Fruit fly (Drosophila melanogaster) whole organism, prepupa: ENCODE results near the gene Smu1.

ENCODE experiments used
- Blimp-1 ChIP-seq: fragments of 200-800 bp; sonication (Bioruptor generic); optimal IDR thresholded peaks from 3 replicates; lab custom pipeline; 2017; ENCODE audit warnings: missing biosample characterization, missing genetic modification characterization, mild to moderate bottlenecking, moderate library complexity, missing genetic modification reagents
- CG10631 ChIP-seq: fragments of 200-800 bp; sonication (Bioruptor generic); optimal IDR thresholded peaks from 2 replicates; lab custom pipeline; 2016; ENCODE audit warnings: missing biosample characterization, missing genetic modification characterization
- CG11294 ChIP-seq: fragments of 200-800 bp; sonication (Bioruptor generic); IDR thresholded peaks from 2 replicates; pipeline ENCODE4 v1.3.6; 2022; ENCODE audit warnings: missing biosample characterization, missing genetic modification characterization
- CG11902 ChIP-seq: fragments of 200-800 bp; sonication (Bioruptor generic); optimal IDR thresholded peaks from 3 replicates; lab custom pipeline; 2016; ENCODE audit warnings: missing biosample characterization, missing genetic modification characterization
- CG15336 ChIP-seq: fragments of 200-800 bp; sonication (Bioruptor generic); IDR thresholded peaks from 2 replicates; pipeline ENCODE4 v1.3.6; 2022; ENCODE audit warnings: missing biosample characterization, missing genetic modification characterization
- CG1621 ChIP-seq: fragments of 200-800 bp; sonication (Bioruptor generic); optimal IDR thresholded peaks from 3 replicates; lab custom pipeline; 2018; ENCODE audit warnings: missing biosample characterization, mild to moderate bottlenecking, missing genetic modification characterization
- CG16779 ChIP-seq: fragments of 200-800 bp; sonication (Bioruptor generic); optimal IDR thresholded peaks from 3 replicates; lab custom pipeline; 2017; ENCODE audit warnings: missing biosample characterization, mild to moderate bottlenecking, missing genetic modification characterization
- CG3032 ChIP-seq: fragments of 200-800 bp; optimal IDR thresholded peaks from 2 replicates; lab custom pipeline; 2019; ENCODE audit warnings: missing biosample characterization, mild to moderate bottlenecking, missing genetic modification characterization, moderate library complexity
- CG31627 ChIP-seq: fragments of 200-800 bp; sonication (Bioruptor generic); optimal IDR thresholded peaks from 3 replicates; lab custom pipeline; 2016; ENCODE audit warnings: missing biosample characterization, missing genetic modification characterization
- CG32006 ChIP-seq: fragments of 200-800 bp; sonication (Bioruptor generic); optimal IDR thresholded peaks from 3 replicates; lab custom pipeline; 2017; ENCODE audit warnings: missing biosample characterization, mild to moderate bottlenecking, missing genetic modification characterization
- CG3919 ChIP-seq: fragments of 200-800 bp; sonication (Bioruptor generic); optimal IDR thresholded peaks from 3 replicates; lab custom pipeline; 2016; ENCODE audit warnings: missing biosample characterization, missing genetic modification characterization
- CG4318 ChIP-seq: fragments of 200-800 bp; sonication (Bioruptor generic); optimal IDR thresholded peaks from 3 replicates; lab custom pipeline; 2017; ENCODE audit warnings: missing biosample characterization, mild to moderate bottlenecking, missing genetic modification characterization
- CG6163 ChIP-seq: fragments of 200-800 bp; sonication (Bioruptor generic); IDR thresholded peaks from 3 replicates; pipeline ENCODE4 v1.3.6; 2022; ENCODE audit warnings: missing biosample characterization, missing genetic modification characterization
- CG6276 ChIP-seq: fragments of 200-800 bp; sonication (Bioruptor generic); optimal IDR thresholded peaks from 2 replicates; lab custom pipeline; 2017; ENCODE audit warnings: missing biosample characterization, mild to moderate bottlenecking, missing genetic modification characterization
- CG6808 ChIP-seq: fragments of 200-800 bp; sonication (Bioruptor generic); optimal IDR thresholded peaks from 3 replicates; lab custom pipeline; 2017; ENCODE audit warnings: missing biosample characterization, missing genetic modification characterization, mild to moderate bottlenecking, moderate library complexity, missing genetic modification reagents
- CG6854 ChIP-seq: fragments of 200-800 bp; sonication (Bioruptor generic); optimal IDR thresholded peaks from 2 replicates; lab custom pipeline; 2017; ENCODE audit warnings: missing biosample characterization, mild to moderate bottlenecking, missing genetic modification characterization
- CG8119 ChIP-seq: fragments of 200-800 bp; sonication (Bioruptor generic); IDR thresholded peaks from 3 replicates; pipeline ENCODE4 v1.3.6; 2022; ENCODE audit warnings: missing biosample characterization, missing genetic modification characterization
- CG8319 ChIP-seq: fragments of 200-800 bp; sonication (Bioruptor generic); optimal IDR thresholded peaks from 3 replicates; lab custom pipeline; 2016; ENCODE audit warnings: missing biosample characterization, missing genetic modification characterization
- CG9139 ChIP-seq: fragments of 200-800 bp; sonication (Bioruptor generic); optimal IDR thresholded peaks from 3 replicates; lab custom pipeline; 2017; ENCODE audit warnings: missing biosample characterization, mild to moderate bottlenecking, missing genetic modification characterization
- Eip75B ChIP-seq: fragments of 200-800 bp; sonication (Bioruptor generic); optimal IDR thresholded peaks from 3 replicates; lab custom pipeline; 2016; ENCODE audit warnings: missing biosample characterization, missing genetic modification characterization
- Eip78C ChIP-seq: fragments of 200-800 bp; sonication (Bioruptor generic); peaks from one replicate; lab custom pipeline; 2016; ENCODE audit warnings: missing biosample characterization, missing genetic modification characterization
- Ets96B ChIP-seq: fragments of 200-800 bp; optimal IDR thresholded peaks from 2 replicates; lab custom pipeline; 2019; ENCODE audit warnings: missing biosample characterization, mild to moderate bottlenecking, missing genetic modification characterization, moderate library complexity
- Gug ChIP-seq: fragments of 200-800 bp; sonication (Bioruptor generic); IDR thresholded peaks from 2 replicates; pipeline ENCODE4 v1.3.6; 2022; ENCODE audit warnings: missing biosample characterization, missing genetic modification characterization
- Hr38 ChIP-seq: sonication (Bioruptor generic); optimal IDR thresholded peaks from 2 replicates; lab custom pipeline; 2016; ENCODE audit warnings: missing biosample characterization, missing genetic modification characterization
- Hr39 ChIP-seq: fragments of 200-800 bp; sonication (Bioruptor generic); optimal IDR thresholded peaks from 2 replicates; lab custom pipeline; 2016; ENCODE audit warnings: missing biosample characterization, missing genetic modification characterization
- Hr4 ChIP-seq: fragments of 200-800 bp; sonication (Bioruptor generic); optimal IDR thresholded peaks from 3 replicates; lab custom pipeline; 2016; ENCODE audit warnings: missing biosample characterization, missing genetic modification characterization
- Lpt ChIP-seq: fragments of 200-800 bp; sonication (Bioruptor generic); optimal IDR thresholded peaks from 3 replicates; lab custom pipeline; 2016; ENCODE audit warnings: missing biosample characterization, missing genetic modification characterization
- OdsH ChIP-seq: fragments of 200-800 bp; sonication (Bioruptor generic); optimal IDR thresholded peaks from 3 replicates; lab custom pipeline; 2016; ENCODE audit warnings: missing biosample characterization, missing genetic modification characterization
- Sox14 ChIP-seq: fragments of 200-800 bp; sonication (Bioruptor generic); optimal IDR thresholded peaks from 3 replicates; lab custom pipeline; 2016; ENCODE audit warnings: missing biosample characterization, missing genetic modification characterization
- achi ChIP-seq: fragments of 200-800 bp; sonication (Bioruptor generic); optimal IDR thresholded peaks from 3 replicates; lab custom pipeline; 2016; ENCODE audit warnings: missing biosample characterization, missing genetic modification characterization
- acj6 ChIP-seq: fragments of 200-800 bp; sonication (Bioruptor generic); optimal IDR thresholded peaks from 3 replicates; lab custom pipeline; 2016; ENCODE audit warnings: missing biosample characterization, missing genetic modification characterization
- cyc ChIP-seq: fragments of 200-800 bp; sonication (Bioruptor generic); optimal IDR thresholded peaks from 3 replicates; lab custom pipeline; 2016; ENCODE audit warnings: missing biosample characterization, missing genetic modification characterization
- esn ChIP-seq: fragments of 200-800 bp; sonication (Bioruptor generic); optimal IDR thresholded peaks from 2 replicates; lab custom pipeline; 2016; ENCODE audit warnings: missing biosample characterization, mild to moderate bottlenecking, missing genetic modification characterization, moderate library complexity
- fd59A ChIP-seq: fragments of 200-800 bp; sonication (Bioruptor generic); optimal IDR thresholded peaks from 2 replicates; lab custom pipeline; 2017; ENCODE audit warnings: missing biosample characterization, mild to moderate bottlenecking, missing genetic modification characterization, missing genetic modification reagents
- fd85E ChIP-seq: fragments of 200-800 bp; sonication (Bioruptor generic); optimal IDR thresholded peaks from 3 replicates; lab custom pipeline; 2016; ENCODE audit warnings: missing biosample characterization, missing genetic modification characterization
- fkh ChIP-seq: fragments of 200-800 bp; sonication (Bioruptor generic); optimal IDR thresholded peaks from 3 replicates; lab custom pipeline; 2017; ENCODE audit warnings: missing biosample characterization, mild to moderate bottlenecking, missing genetic modification characterization, moderate library complexity
- net ChIP-seq: fragments of 200-800 bp; sonication (Bioruptor generic); optimal IDR thresholded peaks from 3 replicates; lab custom pipeline; 2016; ENCODE audit warnings: missing biosample characterization, missing genetic modification characterization
- salr ChIP-seq, 2 experiments: fragments of 200-800 bp; sonication (Bioruptor generic); optimal IDR thresholded peaks; 3 replicates each; lab custom pipeline; 2016 to 2018; ENCODE audit warnings: missing biosample characterization in 2 of 2, missing genetic modification characterization in 2 of 2, mild to moderate bottlenecking in 1 of 2
- spab ChIP-seq: fragments of 200-800 bp; sonication (Bioruptor generic); optimal IDR thresholded peaks from 2 replicates; lab custom pipeline; 2017; ENCODE audit warnings: missing biosample characterization, mild to moderate bottlenecking, missing genetic modification characterization, missing genetic modification reagents
- svp ChIP-seq: fragments of 200-800 bp; sonication (Bioruptor generic); peaks from one replicate; lab custom pipeline; 2016; ENCODE audit warnings: missing biosample characterization, missing genetic modification characterization
- topi ChIP-seq: fragments of 200-800 bp; sonication (Bioruptor generic); optimal IDR thresholded peaks from 3 replicates; lab custom pipeline; 2016; ENCODE audit warnings: missing biosample characterization, missing genetic modification characterization
- vri ChIP-seq: fragments of 200-800 bp; sonication (Bioruptor generic); optimal IDR thresholded peaks from 3 replicates; lab custom pipeline; 2016; ENCODE audit warnings: missing biosample characterization, mild to moderate bottlenecking, missing genetic modification characterization

The Smu1 gene

dm6 chr3R:18995556-18996272, 14.6 kb upstream of the Smu1 start (continued):
- TF ChIP-seq cyc (GFP tag; lab: Kevin White, UChicago): peak; percentile 92
- TF ChIP-seq CG8319 (GFP tag; lab: Kevin White, UChicago): peak; percentile 94
- peak; percentile 90 for TF ChIP-seq Ets96B (tag; lab: Kevin White, UChicago)
- peak; percentile 74 for TF ChIP-seq CG4318 (GFP tag; lab: Kevin White, UChicago)
- TF ChIP-seq Lpt (GFP tag; lab: Kevin White, UChicago): peak; percentile 89
- no peak for TF ChIP-seq Hr38 (GFP tag; lab: Kevin White, UChicago)
- peak; percentile 85 for TF ChIP-seq fd85E (GFP tag; lab: Kevin White, UChicago)
- peak; percentile 96 for TF ChIP-seq acj6 (GFP tag; lab: Kevin White, UChicago)
- TF ChIP-seq topi (GFP tag; lab: Kevin White, UChicago): peak; percentile 94
- peak; percentile 72 for TF ChIP-seq CG6276 (GFP tag; lab: Kevin White, UChicago)
- TF ChIP-seq OdsH (GFP tag; lab: Kevin White, UChicago): peak; percentile 95
- peak; percentile 96 for TF ChIP-seq Eip75B
- TF ChIP-seq net (GFP tag; lab: Kevin White, UChicago): peak; percentile 92
- TF ChIP-seq Sox14 (GFP tag; lab: Kevin White, UChicago): peak; percentile 92
- peak; percentile 72 for TF ChIP-seq CG11294 (GFP tag; lab: Robert Waterston, UW)
- peak; percentile 91 for TF ChIP-seq CG32006 (GFP tag; lab: Kevin White, UChicago)
- TF ChIP-seq CG3919 (GFP tag; lab: Kevin White, UChicago): peak; percentile 96

DNA sequence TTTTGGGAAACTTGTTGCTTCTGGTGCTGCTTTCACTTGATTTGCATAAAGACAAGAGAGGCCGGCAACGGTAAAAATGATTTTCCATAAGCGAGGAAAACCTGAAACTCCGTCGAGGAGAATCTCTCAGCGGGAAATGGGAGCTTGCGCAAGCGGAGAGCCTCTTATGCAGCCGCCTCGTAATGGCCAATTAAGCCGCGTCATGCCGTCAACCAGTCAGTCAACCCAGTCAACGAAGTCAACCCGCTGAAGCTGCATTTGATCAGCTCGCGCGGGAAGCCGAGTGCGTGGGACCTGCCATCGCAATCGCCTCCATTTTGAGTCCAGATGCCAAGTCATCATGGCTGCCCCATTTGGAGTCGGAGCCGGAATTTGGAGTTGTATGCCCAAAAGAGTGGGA, 12.0 kb upstream of the Smu1 start:
- no peak for TF ChIP-seq Lpt (GFP tag; lab: Kevin White, UChicago)
- no peak for TF ChIP-seq CG8119 (GFP tag; lab: Robert Waterston, UW)
- no peak for TF ChIP-seq Hr38 (GFP tag; lab: Kevin White, UChicago)
- no peak for TF ChIP-seq CG15336 (GFP tag; lab: Robert Waterston, UW)
- TF ChIP-seq CG16779: no peak
- TF ChIP-seq OdsH (GFP tag; lab: Kevin White, UChicago): no peak
- no peak for TF ChIP-seq CG3032 (tag; lab: Kevin White, UChicago)
- TF ChIP-seq, all 60 proteins: peak for 0

DNA sequence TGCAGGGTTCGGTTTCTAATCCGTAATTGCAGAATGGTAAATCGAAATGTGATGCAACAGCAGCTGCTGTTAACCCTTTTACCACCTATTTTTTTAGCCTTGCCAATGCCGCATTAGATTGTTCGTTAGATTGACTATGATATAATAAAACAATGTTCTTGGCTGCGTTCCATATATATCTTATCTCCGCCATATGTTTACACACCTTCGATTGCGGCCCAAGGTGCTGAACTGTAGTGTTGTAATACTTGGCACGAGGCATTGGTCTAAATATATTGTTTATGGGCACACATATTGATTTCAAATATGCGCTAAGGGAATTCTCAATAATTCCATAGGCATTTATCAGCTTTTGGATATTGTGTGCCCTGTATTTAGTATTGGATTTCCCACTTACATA, 10.6 kb upstream of the Smu1 start:
- TF ChIP-seq Hr4: no peak
- no peak for TF ChIP-seq spab
- no peak for TF ChIP-seq fd85E (GFP tag; lab: Kevin White, UChicago)
- no peak for TF ChIP-seq CG8119 (GFP tag; lab: Robert Waterston, UW)
- no peak for TF ChIP-seq Blimp-1
- peak; percentile 15 for TF ChIP-seq vri
- no peak for TF ChIP-seq CG6808 (GFP tag; lab: Kevin White, UChicago)
- TF ChIP-seq CG6163 (GFP tag; lab: Robert Waterston, UW): no peak
- no peak for TF ChIP-seq fd59A (GFP tag; lab: Kevin White, UChicago)
- TF ChIP-seq fkh (GFP tag; lab: Kevin White, UChicago): peak; percentile 44
- no peak for TF ChIP-seq CG10631 (GFP tag; lab: Kevin White, UChicago)
- no peak for TF ChIP-seq Hr38 (GFP tag; lab: Kevin White, UChicago)

DNA sequence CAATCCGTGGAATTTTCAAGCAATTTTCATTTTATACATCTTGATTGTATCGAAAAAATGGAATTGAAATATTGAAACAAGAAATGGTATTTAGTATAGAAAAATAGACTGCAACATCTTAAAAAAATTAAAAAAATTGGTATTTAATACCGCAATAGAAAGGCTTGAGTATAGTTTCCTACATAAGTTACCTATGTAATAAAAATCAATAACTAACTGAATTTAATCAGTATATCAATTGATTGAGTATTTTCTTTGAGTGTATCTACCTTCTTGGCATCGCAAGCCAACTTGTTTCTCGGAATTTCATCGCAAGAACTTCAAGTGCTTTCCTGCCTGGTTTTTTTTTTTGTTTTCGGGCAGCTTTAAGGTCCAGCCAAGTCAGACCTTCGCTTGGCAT, 9.4 kb upstream of the Smu1 start:
- TF ChIP-seq Gug (GFP tag; lab: Robert Waterston, UW) (peak; percentile 38; the same call in 1 of the 2 replicates), CG9139 (no peak), Hr39 (peak; percentile 66), Eip78C (GFP tag; lab: Kevin White, UChicago) (peak; percentile 96), CG16779 (peak; percentile 40), CG31627 (GFP tag; lab: Kevin White, UChicago) (peak; percentile 72), CG6808 (GFP tag; lab: Kevin White, UChicago) (peak; percentile 75), svp (GFP tag; lab: Kevin White, UChicago) (peak; percentile 93), achi (GFP tag; lab: Kevin White, UChicago) (peak; percentile 69), fd59A (GFP tag; lab: Kevin White, UChicago) (peak; percentile 66), Hr4 (peak; percentile 2), esn (GFP tag; lab: Kevin White, UChicago) (peak; percentile 88), CG11902 (GFP tag; lab: Kevin White, UChicago) (peak; percentile 38), CG3919 (GFP tag; lab: Kevin White, UChicago) (peak; percentile 64), CG32006 (GFP tag; lab: Kevin White, UChicago) (peak; percentile 55), salr (GFP tag; optimal IDR thresholded peaks at IDR 0.05; lab: Kevin White, UChicago) (peak in 1 of 2 experiments; percentile 66), CG1621 (tag; lab: Kevin White, UChicago) (peak; percentile 24), CG6854 (GFP tag; lab: Kevin White, UChicago) (no peak), acj6 (GFP tag; lab: Kevin White, UChicago) (peak; percentile 75), Sox14 (GFP tag; lab: Kevin White, UChicago) (peak; percentile 70), topi (GFP tag; lab: Kevin White, UChicago) (peak; percentile 85), Eip75B (peak; percentile 80), CG10631 (GFP tag; lab: Kevin White, UChicago) (peak; percentile 78), cyc (GFP tag; lab: Kevin White, UChicago) (peak; percentile 66)
